Worm (Caenorhabditis elegans) whole organism, L4 larva: ENCODE measurements around the gene nifk-1.

Experiments
- nhr-11 ChIP-seq: fragments of 150-350 bp; optimal IDR thresholded peaks from 2 replicates; lab custom pipeline; 2014; ENCODE audit warnings: missing biosample characterization, missing genetic modification characterization
- nhr-237 ChIP-seq: sonication (generic microtip); optimal IDR thresholded peaks from 2 replicates; lab custom pipeline; 2017; ENCODE audit warnings: missing biosample characterization, missing genetic modification characterization
- nhr-41 ChIP-seq: fragments of 200-800 bp; sonication (Bioruptor generic); IDR thresholded peaks from 2 replicates; pipeline ENCODE4 v1.3.6; 2022; ENCODE audit warnings: missing genetic modification reagents, missing genetic modification characterization, missing compliant biosample characterization
- ztf-11 ChIP-seq: fragments of 150-350 bp; optimal IDR thresholded peaks from 2 replicates; lab custom pipeline; 2014; ENCODE audit warnings: missing biosample characterization, missing genetic modification characterization

ce11 chrIII:4647878-4648277 lies 45.2 kb downstream of the nifk-1 start, which contains the start of gene T23F11.6:
- TF ChIP-seq ztf-11 (tag; lab: Kevin White, UChicago) (no peak), nhr-11 (tag; lab: Kevin White, UChicago) (no peak), nhr-237 (tag; lab: Kevin White, UChicago) (no peak), nhr-41 (GFP tag; lab: Robert Waterston, UW) (no peak)
